Fruit fly (Drosophila melanogaster) whole organism, embryonic: Measurements from ENCODE around the gene Wdr92.

Experiments used
- Antp ChIP-seq: fragments of 200-800 bp; sonication (Bioruptor generic); optimal IDR thresholded peaks from 3 replicates; lab custom pipeline; 2016; ENCODE audit warnings: missing biosample characterization, missing genetic modification characterization
- Atf6 ChIP-seq: fragments of 200-800 bp; sonication (Bioruptor generic); IDR thresholded peaks from 2 replicates; pipeline ENCODE4 v1.3.6; 2022; ENCODE audit warnings: missing biosample characterization, missing genetic modification characterization
- Awh ChIP-seq: fragments of 200-800 bp; sonication (Bioruptor generic); IDR thresholded peaks from 2 replicates; pipeline ENCODE4, ENCODE4 v1.3.6; 2022; ENCODE audit warnings: missing biosample characterization, missing genetic modification characterization
- Blimp-1 ChIP-seq: fragments of 200-800 bp; sonication (Bioruptor generic); optimal IDR thresholded peaks from 3 replicates; lab custom pipeline; 2018; ENCODE audit warnings: missing biosample characterization, missing genetic modification characterization, mild to moderate bottlenecking, moderate library complexity, missing genetic modification reagents
- C15 ChIP-seq: fragments of 200-800 bp; sonication (Bioruptor generic); IDR thresholded peaks from 3 replicates; pipeline ENCODE4 v1.3.6; 2022; ENCODE audit warnings: missing biosample characterization, missing genetic modification characterization
- CG10959 ChIP-seq: fragments of 200-800 bp; sonication (Bioruptor generic); IDR thresholded peaks from 2 replicates; pipeline ENCODE4 v1.3.6; 2022; ENCODE audit warnings: missing biosample characterization, missing genetic modification characterization
- CG13424 ChIP-seq: fragments of 200-800 bp; sonication (Bioruptor generic); optimal IDR thresholded peaks from 2 replicates; lab custom pipeline; 2019; ENCODE audit warnings: missing biosample characterization, mild to moderate bottlenecking, missing genetic modification characterization, moderate library complexity
- CG13894 ChIP-seq: fragments of 200-800 bp; sonication (Bioruptor generic); optimal IDR thresholded peaks from 3 replicates; lab custom pipeline; 2018; ENCODE audit warnings: missing biosample characterization, mild to moderate bottlenecking, missing genetic modification characterization, moderate library complexity
- CG14441 ChIP-seq: fragments of 200-800 bp; sonication (Bioruptor generic); IDR thresholded peaks from 2 replicates; pipeline ENCODE4 v1.3.6; 2022; ENCODE audit warnings: missing biosample characterization, missing genetic modification characterization
- CG15269 ChIP-seq: fragments of 200-800 bp; sonication (Bioruptor generic); optimal IDR thresholded peaks from 2 replicates; lab custom pipeline; 2018; ENCODE audit warnings: missing biosample characterization, mild to moderate bottlenecking, missing genetic modification characterization, moderate library complexity
- CG17802 ChIP-seq: fragments of 200-800 bp; sonication (Bioruptor generic); optimal IDR thresholded peaks from 2 replicates; lab custom pipeline; 2018; ENCODE audit warnings: missing biosample characterization, mild to moderate bottlenecking, missing genetic modification characterization, moderate library complexity
- CG3407 ChIP-seq: fragments of 200-800 bp; sonication (Bioruptor generic); optimal IDR thresholded peaks from 2 replicates; lab custom pipeline; 2018; ENCODE audit warnings: missing biosample characterization, mild to moderate bottlenecking, missing genetic modification characterization
- CG4404 ChIP-seq: fragments of 200-800 bp; sonication (Bioruptor generic); IDR thresholded peaks from 2 replicates; pipeline ENCODE4 v1.3.6; 2022; ENCODE audit warnings: missing biosample characterization, missing genetic modification characterization
- CG7372 ChIP-seq: fragments of 200-800 bp; sonication (Bioruptor generic); IDR thresholded peaks from 2 replicates; pipeline ENCODE4 v1.3.6; 2022; ENCODE audit warnings: missing biosample characterization, missing genetic modification characterization
- CG7963 ChIP-seq: fragments of 200-800 bp; sonication (Bioruptor generic); IDR thresholded peaks from 3 replicates; pipeline ENCODE4 v1.3.6; 2022; ENCODE audit warnings: missing biosample characterization, missing genetic modification characterization; ENCODE audit not compliant: partially characterized antibody
- CG9797 ChIP-seq: fragments of 200-800 bp; sonication (Bioruptor generic); optimal IDR thresholded peaks from 3 replicates; lab custom pipeline; 2018; ENCODE audit warnings: missing biosample characterization, mild to moderate bottlenecking, missing genetic modification characterization
- CG9817 ChIP-seq: fragments of 200-800 bp; sonication (Bioruptor generic); optimal IDR thresholded peaks from 2 replicates; lab custom pipeline; 2018; ENCODE audit warnings: missing biosample characterization, mild to moderate bottlenecking, missing genetic modification characterization, moderate library complexity
- CoRest ChIP-seq: fragments of 200-800 bp; sonication (Bioruptor generic); optimal IDR thresholded peaks from 3 replicates; lab custom pipeline; 2018; ENCODE audit warnings: missing biosample characterization, mild to moderate bottlenecking, missing genetic modification characterization, moderate library complexity
- Dbx ChIP-seq: fragments of 200-800 bp; sonication (Bioruptor generic); IDR thresholded peaks from 3 replicates; pipeline ENCODE4 v1.3.6; 2022; ENCODE audit warnings: missing biosample characterization, missing genetic modification characterization
- Dek ChIP-seq: fragments of 200-800 bp; sonication (Bioruptor generic); optimal IDR thresholded peaks from 3 replicates; lab custom pipeline; 2019; ENCODE audit warnings: missing biosample characterization, mild to moderate bottlenecking, missing genetic modification characterization, moderate library complexity
- Gug ChIP-seq: fragments of 200-800 bp; sonication (Bioruptor generic); IDR thresholded peaks from 4 replicates; pipeline ENCODE4 v1.3.6; 2022; ENCODE audit warnings: missing biosample characterization, missing genetic modification characterization
- HHEX ChIP-seq: fragments of 200-800 bp; sonication (Bioruptor generic); optimal IDR thresholded peaks from 3 replicates; lab custom pipeline; 2017; ENCODE audit warnings: missing biosample characterization, mild to moderate bottlenecking, missing genetic modification characterization, missing genetic modification reagents
- Med ChIP-seq: fragments of 200-800 bp; sonication (Bioruptor generic); peaks from one replicate; lab custom pipeline; 2016; ENCODE audit warnings: missing biosample characterization, missing genetic modification characterization, mild to moderate bottlenecking, inconsistent platforms, moderate library complexity
- Neu2 ChIP-seq: fragments of 200-800 bp; sonication (Bioruptor generic); optimal IDR thresholded peaks from 3 replicates; lab custom pipeline; 2016; ENCODE audit warnings: missing biosample characterization, missing genetic modification characterization, borderline replicate concordance
- Scr ChIP-seq: fragments of 200-800 bp; sonication (Bioruptor generic); IDR thresholded peaks from 2 replicates; pipeline ENCODE4 v1.3.6; 2022; ENCODE audit warnings: missing biosample characterization, missing genetic modification characterization; ENCODE audit not compliant: partially characterized antibody
- abd-A ChIP-seq: fragments of 200-800 bp; sonication (Bioruptor generic); optimal IDR thresholded peaks from 3 replicates; lab custom pipeline; 2019; ENCODE audit warnings: missing biosample characterization, mild to moderate bottlenecking, missing genetic modification characterization, moderate library complexity
- bsh ChIP-seq, 2 experiments: fragments of 200-800 bp; sonication (Bioruptor generic); optimal IDR thresholded peaks; 2 replicates each; lab custom pipeline; 2017 to 2018; ENCODE audit warnings: mild to moderate bottlenecking in 2 of 2, missing biosample characterization in 2 of 2, missing genetic modification characterization in 2 of 2, moderate library complexity in 1 of 2
- caup ChIP-seq: fragments of 200-800 bp; sonication (Bioruptor generic); optimal IDR thresholded peaks from 3 replicates; lab custom pipeline; 2017; ENCODE audit warnings: missing biosample characterization, mild to moderate bottlenecking, missing genetic modification characterization, moderate library complexity; ENCODE audit not compliant: severe bottlenecking
- chm ChIP-seq: fragments of 200-800 bp; sonication (Bioruptor generic); IDR thresholded peaks from 2 replicates; pipeline ENCODE4 v1.3.6; 2022; ENCODE audit warnings: missing biosample characterization, missing genetic modification characterization
- crc ChIP-seq: fragments of 200-800 bp; sonication (Bioruptor generic); optimal IDR thresholded peaks from 2 replicates; lab custom pipeline; 2016; ENCODE audit warnings: missing biosample characterization, missing genetic modification characterization
- cwo ChIP-seq: fragments of 200-800 bp; sonication (Bioruptor generic); optimal IDR thresholded peaks from 3 replicates; lab custom pipeline; 2017; ENCODE audit warnings: missing biosample characterization, missing genetic modification characterization, mild to moderate bottlenecking, moderate library complexity, missing genetic modification reagents
- en ChIP-seq: fragments of 200-800 bp; sonication (Bioruptor generic); optimal IDR thresholded peaks from 2 replicates; lab custom pipeline; 2016; ENCODE audit warnings: missing biosample characterization, missing genetic modification characterization
- fd102C ChIP-seq: fragments of 200-800 bp; sonication (Bioruptor generic); optimal IDR thresholded peaks from 2 replicates; lab custom pipeline; 2018; ENCODE audit warnings: missing biosample characterization, mild to moderate bottlenecking, missing genetic modification characterization, moderate library complexity
- fd3F ChIP-seq: fragments of 200-800 bp; sonication (Bioruptor generic); optimal IDR thresholded peaks from 2 replicates; lab custom pipeline; 2018; ENCODE audit warnings: missing biosample characterization, mild to moderate bottlenecking, missing genetic modification characterization, moderate library complexity
- insv ChIP-seq, 2 experiments: fragments of 200-800 bp; sonication (Bioruptor generic); optimal IDR thresholded peaks; 3 replicates each; lab custom pipeline; 2016 to 2018; ENCODE audit warnings: missing biosample characterization in 2 of 2, missing genetic modification characterization in 2 of 2
- jumu ChIP-seq: fragments of 200-800 bp; sonication (Bioruptor generic); optimal IDR thresholded peaks from 3 replicates; lab custom pipeline; 2016; ENCODE audit warnings: missing biosample characterization, missing genetic modification characterization
- kni ChIP-seq: fragments of 200-800 bp; sonication (Bioruptor generic); optimal IDR thresholded peaks from 3 replicates; lab custom pipeline; 2017; ENCODE audit warnings: mild to moderate bottlenecking, missing biosample characterization, missing genetic modification reagents, missing genetic modification characterization
- mirr ChIP-seq: fragments of 200-800 bp; sonication (Bioruptor generic); optimal IDR thresholded peaks from 3 replicates; lab custom pipeline; 2018; ENCODE audit warnings: missing biosample characterization, mild to moderate bottlenecking, missing genetic modification characterization
- oc ChIP-seq: fragments of 200-800 bp; sonication (Bioruptor generic); optimal IDR thresholded peaks from 2 replicates; lab custom pipeline; 2018; ENCODE audit warnings: missing biosample characterization, mild to moderate bottlenecking, missing genetic modification characterization, moderate library complexity
- odd ChIP-seq: fragments of 200-800 bp; sonication (Bioruptor generic); optimal IDR thresholded peaks from 2 replicates; lab custom pipeline; 2017; ENCODE audit warnings: missing biosample characterization, mild to moderate bottlenecking, missing genetic modification characterization
- pb ChIP-seq: fragments of 200-800 bp; sonication (Bioruptor generic); optimal IDR thresholded peaks from 3 replicates; lab custom pipeline; 2016; ENCODE audit warnings: missing biosample characterization, missing genetic modification characterization
- phol ChIP-seq: fragments of 200-800 bp; sonication (Bioruptor generic); optimal IDR thresholded peaks from 3 replicates; lab custom pipeline; 2018; ENCODE audit warnings: missing biosample characterization, mild to moderate bottlenecking, missing genetic modification characterization, moderate library complexity
- sens ChIP-seq: fragments of 200-800 bp; sonication (Bioruptor generic); peaks from one replicate; lab custom pipeline; 2016; ENCODE audit warnings: missing biosample characterization, missing genetic modification characterization
- tio ChIP-seq: fragments of 200-800 bp; sonication (Bioruptor generic); optimal IDR thresholded peaks from 2 replicates; lab custom pipeline; 2017; ENCODE audit warnings: missing biosample characterization, missing genetic modification characterization, inconsistent platforms
- tx ChIP-seq: fragments of 200-800 bp; sonication (Bioruptor generic); optimal IDR thresholded peaks from 2 replicates; lab custom pipeline; 2016; ENCODE audit warnings: missing biosample characterization, missing genetic modification characterization
- yki ChIP-seq: fragments of >200 bp; optimal IDR thresholded peaks from 3 replicates; lab custom pipeline; 2018
- zen2 ChIP-seq: fragments of 200-800 bp; sonication (Bioruptor generic); IDR thresholded peaks from 3 replicates; pipeline ENCODE4 v1.3.6; 2022; ENCODE audit warnings: missing biosample characterization, missing genetic modification characterization; ENCODE audit not compliant: partially characterized antibody

Wdr92 gene

dm6 chr3L:17938622-17939021 is 30.7 kb downstream of the Wdr92 start:
- TF ChIP-seq Blimp-1 (GFP tag; lab: Kevin White, UChicago) (peak; percentile 91), CG10959 (GFP tag; lab: Robert Waterston, UW) (no peak), CG13424 (no peak), Awh (GFP tag; lab: Robert Waterston, UW) (0 out of 2 replicates have a peak, but pooled peaks have one; percentile 6), cwo (peak; percentile 11), tio (GFP tag; lab: Kevin White, UChicago) (no peak), oc (tag; lab: Kevin White, UChicago) (peak; percentile 19), CoRest (tag; lab: Kevin White, UChicago) (no peak), kni (GFP tag; lab: Kevin White, UChicago) (peak; percentile 42)

dm6 chr3L:17939649-17940048 is 31.7 kb downstream of the Wdr92 start:
- TF ChIP-seq Antp (no peak), CG14441 (0 out of 2 replicates have a peak, but pooled peaks have one; percentile 18), CG9817 (tag; lab: Kevin White, UChicago) (no peak), chm (GFP tag; lab: Robert Waterston, UW) (peak; percentile 44; the same call in 1 of the 2 replicates), caup (GFP tag; lab: Kevin White, UChicago) (no peak), Blimp-1 (GFP tag; lab: Kevin White, UChicago) (peak; percentile 98), Gug (GFP tag; lab: Robert Waterston, UW) (no peak), en (GFP tag; lab: Kevin White, UChicago) (no peak), bsh (GFP tag; optimal IDR thresholded peaks at IDR 0.05; lab: Kevin White, UChicago) (peak in 1 of 2 experiments; percentile 5), tx (GFP tag; lab: Kevin White, UChicago) (no peak)
- TF ChIP-seq, all 482 proteins: peak for 4

- TF ChIP-seq C15 (GFP tag; lab: Robert Waterston, UW) (no peak), Scr (GFP tag; lab: Robert Waterston, UW) (no peak), CG7963 (GFP tag; lab: Robert Waterston, UW) (no peak), Atf6 (GFP tag; lab: Robert Waterston, UW) (no peak), fd3F (no peak), insv (GFP tag; optimal IDR thresholded peaks at IDR 0.05; lab: Kevin White, UChicago) (no peak), fd102C (GFP tag; lab: Kevin White, UChicago) (no peak), CG17802 (tag; lab: Kevin White, UChicago) (no peak), HHEX (GFP tag; lab: Kevin White, UChicago) (no peak), zen2 (GFP tag; lab: Robert Waterston, UW) (no peak), CG4404 (GFP tag; lab: Robert Waterston, UW) (no peak), CoRest (tag; lab: Kevin White, UChicago) (no peak), pb (GFP tag; lab: Kevin White, UChicago) (no peak), CG15269 (tag; lab: Kevin White, UChicago) (no peak), mirr (GFP tag; lab: Kevin White, UChicago) (peak; percentile 16), crc (no peak), Dbx (no peak), CG3407 (GFP tag; lab: Kevin White, UChicago) (no peak), yki (lab: Kevin White, UChicago) (no peak), Dek (tag; lab: Kevin White, UChicago) (no peak), CG9797 (GFP tag; lab: Kevin White, UChicago) (no peak), phol (tag; lab: Kevin White, UChicago) (no peak), jumu (GFP tag; lab: Kevin White, UChicago) (no peak), CG7372 (GFP tag; lab: Robert Waterston, UW) (peak; percentile 20; the same call in 1 of the 2 replicates), Med (peak; percentile 4), abd-A (peak; percentile 86), CG13894 (tag; lab: Kevin White, UChicago) (peak; percentile 57), odd (no peak), Neu2 (GFP tag; lab: Kevin White, UChicago) (no peak), sens (GFP tag; lab: Kevin White, UChicago) (peak; percentile 14)
These were observed 33.0 kb downstream of the Wdr92 start for dm6 chr3L:17940988-17941387.
